Fruit fly (Drosophila melanogaster) whole organism, embryonic: ENCODE data around the gene Sse.

ENCODE experiments used
- Abd-B ChIP-seq: fragments of 200-800 bp; sonication (Bioruptor generic); optimal IDR thresholded peaks from 2 replicates; lab custom pipeline; 2018; ENCODE audit warnings: missing biosample characterization, mild to moderate bottlenecking, missing genetic modification characterization, moderate library complexity
- Antp ChIP-seq: fragments of 200-800 bp; sonication (Bioruptor generic); optimal IDR thresholded peaks from 3 replicates; lab custom pipeline; 2016; ENCODE audit warnings: missing biosample characterization, missing genetic modification characterization
- Atf3 ChIP-seq: fragments of 200-800 bp; sonication (Bioruptor generic); optimal IDR thresholded peaks from 3 replicates; lab custom pipeline; 2016; ENCODE audit warnings: missing biosample characterization, missing genetic modification characterization
- CG10209 ChIP-seq: fragments of 200-800 bp; sonication (Bioruptor generic); optimal IDR thresholded peaks from 3 replicates; lab custom pipeline; 2017; ENCODE audit warnings: missing biosample characterization, mild to moderate bottlenecking, missing genetic modification characterization, missing genetic modification reagents
- CG10543 ChIP-seq: fragments of 200-800 bp; sonication (Bioruptor generic); optimal IDR thresholded peaks from 3 replicates; lab custom pipeline; 2017; ENCODE audit warnings: missing biosample characterization, mild to moderate bottlenecking, missing genetic modification characterization, moderate library complexity
- CG10654 ChIP-seq: fragments of 200-800 bp; sonication (Bioruptor generic); optimal IDR thresholded peaks from 2 replicates; lab custom pipeline; 2016; ENCODE audit warnings: missing biosample characterization, missing genetic modification characterization
- CG11504 ChIP-seq: fragments of 200-800 bp; sonication (Bioruptor generic); optimal IDR thresholded peaks from 3 replicates; lab custom pipeline; 2019; ENCODE audit warnings: missing biosample characterization, mild to moderate bottlenecking, missing genetic modification characterization, moderate library complexity
- CG11695 ChIP-seq: fragments of 200-800 bp; sonication (Bioruptor generic); IDR thresholded peaks from 3 replicates; pipeline ENCODE4 v1.3.6; 2022; ENCODE audit warnings: missing biosample characterization, missing genetic modification characterization
- CG12299 ChIP-seq: fragments of 200-800 bp; sonication (Bioruptor generic); optimal IDR thresholded peaks from 2 replicates; lab custom pipeline; 2018; ENCODE audit warnings: missing biosample characterization, mild to moderate bottlenecking, missing genetic modification characterization
- CG14050 ChIP-seq: fragments of 200-800 bp; sonication (Bioruptor generic); IDR thresholded peaks from 3 replicates; pipeline ENCODE4 v1.3.6; 2022; ENCODE audit warnings: missing biosample characterization, missing genetic modification characterization
- CG14710 ChIP-seq: fragments of 200-800 bp; sonication (Bioruptor generic); optimal IDR thresholded peaks from 3 replicates; lab custom pipeline; 2019; ENCODE audit warnings: missing biosample characterization, mild to moderate bottlenecking, missing genetic modification characterization, moderate library complexity
- CG1647 ChIP-seq: fragments of 200-800 bp; sonication (Bioruptor generic); optimal IDR thresholded peaks from 3 replicates; lab custom pipeline; 2016; ENCODE audit warnings: missing biosample characterization, missing genetic modification characterization
- CG18599 ChIP-seq: fragments of 200-800 bp; sonication (Bioruptor generic); optimal IDR thresholded peaks from 3 replicates; lab custom pipeline; 2017; ENCODE audit warnings: missing biosample characterization, missing genetic modification characterization, mild to moderate bottlenecking, moderate library complexity, missing genetic modification reagents
- CG2120 ChIP-seq: fragments of 200-800 bp; sonication (Bioruptor generic); optimal IDR thresholded peaks from 3 replicates; lab custom pipeline; 2016; ENCODE audit warnings: missing biosample characterization, missing genetic modification characterization
- CG2678 ChIP-seq: fragments of 200-800 bp; sonication (Bioruptor generic); optimal IDR thresholded peaks from 3 replicates; lab custom pipeline; 2019; ENCODE audit warnings: missing biosample characterization, mild to moderate bottlenecking, missing genetic modification characterization, moderate library complexity
- CG2889 ChIP-seq: fragments of 200-800 bp; sonication (Bioruptor generic); IDR thresholded peaks from 3 replicates; pipeline ENCODE4 v1.3.6; 2022; ENCODE audit warnings: missing biosample characterization, missing genetic modification characterization
- CG3838 ChIP-seq: fragments of 200-800 bp; sonication (Bioruptor generic); optimal IDR thresholded peaks from 3 replicates; lab custom pipeline; 2016; ENCODE audit warnings: missing biosample characterization, missing genetic modification characterization
- CG4282 ChIP-seq: fragments of 200-800 bp; sonication (Bioruptor generic); optimal IDR thresholded peaks from 2 replicates; lab custom pipeline; 2016; ENCODE audit warnings: missing biosample characterization, missing genetic modification characterization
- CG4360 ChIP-seq: fragments of 200-800 bp; sonication (Bioruptor generic); IDR thresholded peaks from 2 replicates; pipeline ENCODE4 v1.3.6; 2022; ENCODE audit warnings: missing biosample characterization, missing genetic modification characterization
- CG8478 ChIP-seq: fragments of >200 bp; optimal IDR thresholded peaks from 2 replicates; lab custom pipeline; 2018
- D ChIP-seq, 2 experiments: fragments of 200-800 bp in 1 of 2; fragments of >200 bp in 1 of 2; sonication (Bioruptor generic) in 1 of 2; optimal IDR thresholded peaks; 2 replicates in 1 of 2; 3 replicates in 1 of 2; lab custom pipeline; 2017; ENCODE audit warnings: mild to moderate bottlenecking in 1 of 2, missing biosample characterization in 1 of 2, missing genetic modification characterization in 1 of 2, missing genetic modification reagents in 1 of 2
- Deaf1 ChIP-seq: fragments of 200-800 bp; optimal IDR thresholded peaks from 3 replicates; lab custom pipeline; 2019; ENCODE audit warnings: missing biosample characterization, mild to moderate bottlenecking, missing genetic modification characterization, moderate library complexity
- Dp ChIP-seq: fragments of 200-800 bp; sonication (Bioruptor generic); optimal IDR thresholded peaks from 2 replicates; lab custom pipeline; 2018; ENCODE audit warnings: missing biosample characterization, mild to moderate bottlenecking, missing genetic modification characterization, moderate library complexity
- Ets65A ChIP-seq: fragments of 200-800 bp; sonication (Bioruptor generic); peaks from one replicate; lab custom pipeline; 2016; ENCODE audit warnings: missing biosample characterization, missing genetic modification characterization
- Fer1 ChIP-seq: fragments of 200-800 bp; sonication (Bioruptor generic); optimal IDR thresholded peaks from 2 replicates; lab custom pipeline; 2017; ENCODE audit warnings: missing biosample characterization, mild to moderate bottlenecking, missing genetic modification characterization
- Hey ChIP-seq: fragments of 200-800 bp; sonication (Bioruptor generic); optimal IDR thresholded peaks from 3 replicates; lab custom pipeline; 2018; ENCODE audit warnings: missing biosample characterization, mild to moderate bottlenecking, missing genetic modification characterization
- HmgD ChIP-seq: fragments of 200-800 bp; sonication (Bioruptor generic); optimal IDR thresholded peaks from 3 replicates; lab custom pipeline; 2016; ENCODE audit warnings: missing biosample characterization, missing genetic modification characterization
- Hr78 ChIP-seq, 2 experiments: fragments of 200-800 bp in 1 of 2; fragments of >200 bp in 1 of 2; sonication (Bioruptor generic) in 1 of 2; optimal IDR thresholded peaks; 2 replicates each; lab custom pipeline; 2017 to 2019; ENCODE audit warnings: missing biosample characterization in 2 of 2, missing genetic modification characterization in 2 of 2, mild to moderate bottlenecking in 1 of 2, moderate library complexity in 1 of 2
- Sry-β ChIP-seq: fragments of 200-800 bp; sonication (Bioruptor generic); optimal IDR thresholded peaks from 2 replicates; lab custom pipeline; 2018; ENCODE audit warnings: missing biosample characterization, mild to moderate bottlenecking, missing genetic modification characterization, moderate library complexity
- TFAM ChIP-seq: fragments of 200-800 bp; sonication (Bioruptor generic); optimal IDR thresholded peaks from 2 replicates; lab custom pipeline; 2017; ENCODE audit warnings: missing biosample characterization, missing genetic modification characterization, inconsistent platforms
- Trl ChIP-seq, 3 experiments: fragments of >200 bp in 2 of 3; fragments of 200-800 bp in 1 of 3; sonication (Bioruptor generic) in 1 of 3; optimal IDR thresholded peaks; 2 replicates in 1 of 3; 3 replicates in 2 of 3; lab custom pipeline; 2016 to 2017; ENCODE audit warnings: missing biosample characterization in 1 of 3, missing genetic modification characterization in 1 of 3
- ap ChIP-seq: fragments of 200-800 bp; sonication (Bioruptor generic); IDR thresholded peaks from 2 replicates; pipeline ENCODE4 v1.3.6; 2022; ENCODE audit warnings: missing biosample characterization, missing genetic modification characterization
- bsh ChIP-seq, 2 experiments: fragments of 200-800 bp; sonication (Bioruptor generic); optimal IDR thresholded peaks; 2 replicates each; lab custom pipeline; 2017 to 2018; ENCODE audit warnings: mild to moderate bottlenecking in 2 of 2, missing biosample characterization in 2 of 2, missing genetic modification characterization in 2 of 2, moderate library complexity in 1 of 2
- chm ChIP-seq: fragments of 200-800 bp; sonication (Bioruptor generic); IDR thresholded peaks from 2 replicates; pipeline ENCODE4 v1.3.6; 2022; ENCODE audit warnings: missing biosample characterization, missing genetic modification characterization
- ems ChIP-seq: fragments of 200-800 bp; sonication (Bioruptor generic); optimal IDR thresholded peaks from 3 replicates; lab custom pipeline; 2016; ENCODE audit warnings: missing biosample characterization, missing genetic modification characterization
- ewg ChIP-seq: fragments of 200-800 bp; sonication (Bioruptor generic); optimal IDR thresholded peaks from 3 replicates; lab custom pipeline; 2017; ENCODE audit warnings: mild to moderate bottlenecking, missing biosample characterization, missing genetic modification reagents, missing genetic modification characterization
- gfzf ChIP-seq: fragments of 200-800 bp; sonication (Bioruptor generic); optimal IDR thresholded peaks from 2 replicates; lab custom pipeline; 2016; ENCODE audit warnings: missing biosample characterization, mild to moderate bottlenecking, missing genetic modification characterization, moderate library complexity
- gsb-n ChIP-seq: fragments of 200-800 bp; sonication (Bioruptor generic); optimal IDR thresholded peaks from 3 replicates; lab custom pipeline; 2018; ENCODE audit warnings: missing biosample characterization, mild to moderate bottlenecking, missing genetic modification characterization
- hbn ChIP-seq: fragments of 200-800 bp; sonication (Bioruptor generic); IDR thresholded peaks from 2 replicates; pipeline ENCODE4 v1.3.6; 2022; ENCODE audit warnings: missing biosample characterization, missing genetic modification characterization; ENCODE audit not compliant: partially characterized antibody
- jing ChIP-seq: fragments of 200-800 bp; sonication (Bioruptor generic); optimal IDR thresholded peaks from 2 replicates; lab custom pipeline; 2018; ENCODE audit warnings: missing biosample characterization, mild to moderate bottlenecking, missing genetic modification characterization
- otp ChIP-seq: fragments of 200-800 bp; sonication (Bioruptor generic); IDR thresholded peaks from 3 replicates; pipeline ENCODE4, ENCODE4 v1.3.6; 2022; ENCODE audit warnings: missing biosample characterization, missing genetic modification characterization
- pita ChIP-seq: fragments of 200-800 bp; sonication (Bioruptor generic); optimal IDR thresholded peaks from 2 replicates; lab custom pipeline; 2017; ENCODE audit warnings: missing biosample characterization, mild to moderate bottlenecking, missing genetic modification characterization
- row ChIP-seq: fragments of 200-800 bp; sonication (Bioruptor generic); IDR thresholded peaks from 3 replicates; pipeline ENCODE4 v1.3.6; 2022; ENCODE audit warnings: missing biosample characterization, missing genetic modification characterization
- sc ChIP-seq, 3 experiments: fragments of >200 bp in 2 of 3; fragments of 200-800 bp in 1 of 3; sonication (Bioruptor generic) in 1 of 3; optimal IDR thresholded peaks; 2 replicates in 2 of 3; 3 replicates in 1 of 3; lab custom pipeline; 2017; ENCODE audit warnings: mild to moderate bottlenecking in 1 of 3, missing biosample characterization in 1 of 3, missing genetic modification characterization in 1 of 3, missing genetic modification reagents in 1 of 3
- sens ChIP-seq: fragments of 200-800 bp; sonication (Bioruptor generic); peaks from one replicate; lab custom pipeline; 2016; ENCODE audit warnings: missing biosample characterization, missing genetic modification characterization
- sna ChIP-seq: fragments of 200-800 bp; sonication (Bioruptor generic); IDR thresholded peaks from 2 replicates; pipeline ENCODE4 v1.3.6; 2022; ENCODE audit warnings: missing biosample characterization, missing genetic modification characterization; ENCODE audit not compliant: partially characterized antibody
- yki ChIP-seq: fragments of >200 bp; optimal IDR thresholded peaks from 3 replicates; lab custom pipeline; 2018
- zen ChIP-seq: fragments of 200-800 bp; sonication (Bioruptor generic); optimal IDR thresholded peaks from 3 replicates; lab custom pipeline; 2018; ENCODE audit warnings: missing biosample characterization, mild to moderate bottlenecking, missing genetic modification characterization, moderate library complexity

Sse gene

dm6 chr3L:5634188-5634894 lies 27.7 kb downstream of the Sse start (continued):
- TF ChIP-seq CG14050 (GFP tag; lab: Robert Waterston, UW) (no peak), ems (GFP tag; lab: Kevin White, UChicago) (no peak), Sry-β (GFP tag; lab: Kevin White, UChicago) (no peak), TFAM (GFP tag; lab: Kevin White, UChicago) (no peak), CG2678 (tag; lab: Kevin White, UChicago) (no peak), Trl (optimal IDR thresholded peaks at IDR 0.05; lab: Kevin White, UChicago) (peak; percentile 59 to 78), Trl (GFP tag; optimal IDR thresholded peaks at IDR 0.05; lab: Kevin White, UChicago) (no peak), sna (GFP tag; lab: Robert Waterston, UW) (0 out of 2 replicates have a peak, but pooled peaks have one; percentile 39), CG4282 (GFP tag; lab: Kevin White, UChicago) (no peak), CG3838 (GFP tag; lab: Kevin White, UChicago) (peak; percentile 65), Hey (tag; lab: Kevin White, UChicago) (no peak), Deaf1 (tag; lab: Kevin White, UChicago) (peak; percentile 98), sens (GFP tag; lab: Kevin White, UChicago) (peak; percentile 36), pita (peak; percentile 10), yki (lab: Kevin White, UChicago) (peak; percentile 14), sc (optimal IDR thresholded peaks at IDR 0.05; lab: Kevin White, UChicago) (no peak), sc (GFP tag; optimal IDR thresholded peaks at IDR 0.05; lab: Kevin White, UChicago) (no peak), CG11504 (no peak), CG2889 (GFP tag; lab: Robert Waterston, UW) (no peak), HmgD (no peak), CG10209 (no peak), Hr78 (GFP tag; optimal IDR thresholded peaks at IDR 0.05; lab: Kevin White, UChicago) (peak in 1 of 2 experiments; percentile 87), gsb-n (tag; lab: Kevin White, UChicago) (no peak), CG8478 (lab: Kevin White, UChicago) (peak; percentile 64), CG1647 (GFP tag; lab: Kevin White, UChicago) (no peak), CG11695 (GFP tag; lab: Robert Waterston, UW) (no peak), CG10654 (GFP tag; lab: Kevin White, UChicago) (no peak), bsh (GFP tag; optimal IDR thresholded peaks at IDR 0.05; lab: Kevin White, UChicago) (peak in 1 of 2 experiments; percentile 32), CG14710 (tag; lab: Kevin White, UChicago) (peak; percentile 14), jing (GFP tag; lab: Kevin White, UChicago) (peak; percentile 12), CG4360 (GFP tag; lab: Robert Waterston, UW) (peak; percentile 75; the same call in 1 of the 2 replicates), CG12299 (no peak), chm (GFP tag; lab: Robert Waterston, UW) (no peak), Abd-B (no peak), otp (GFP tag; lab: Robert Waterston, UW) (0 out of 3 replicates have a peak, but pooled peaks have one; percentile 6), Atf3 (GFP tag; lab: Kevin White, UChicago) (no peak), row (GFP tag; lab: Robert Waterston, UW) (peak; percentile 21; the same call in 1 of the 3 replicates), Fer1 (no peak), D (optimal IDR thresholded peaks at IDR 0.05; lab: Kevin White, UChicago) (peak; percentile 91), D (GFP tag; optimal IDR thresholded peaks at IDR 0.05; lab: Kevin White, UChicago) (peak; percentile 6), gfzf (peak; percentile 31), ap (GFP tag; lab: Robert Waterston, UW) (no peak), Dp (GFP tag; lab: Kevin White, UChicago) (no peak), CG2120 (GFP tag; lab: Kevin White, UChicago) (no peak), zen (tag; lab: Kevin White, UChicago) (no peak), Ets65A (GFP tag; lab: Kevin White, UChicago) (peak; percentile 87), CG10543 (GFP tag; lab: Kevin White, UChicago) (no peak), Antp (GFP tag; lab: Kevin White, UChicago) (no peak), ewg (GFP tag; lab: Kevin White, UChicago) (peak; percentile 79), CG18599 (GFP tag; lab: Kevin White, UChicago) (no peak), hbn (GFP tag; lab: Robert Waterston, UW) (no peak)
